Fruit fly (Drosophila melanogaster): ENCODE measurements around the gene CG2493.

- no peak for TF ChIP-seq CG8478 (optimal IDR thresholded peaks at IDR 0.05)
- peak; percentile 67 to 77 for TF ChIP-seq CTCF (optimal IDR thresholded peaks at IDR 0.05)
These were observed 18.1 kb upstream of the CG2493 start for dm6 chr2L:20481139-20481858.
